Worm (Caenorhabditis elegans) whole organism, L4/young adult: ENCODE measurements around the gene cest-2.2.

Source experiments
- dao-5 ChIP-seq: sonication (generic microtip); optimal IDR thresholded peaks from 2 replicates; lab custom pipeline; 2016; ENCODE audit warnings: missing genotype, missing genetic modification characterization, moderate library complexity, missing compliant biosample characterization
- him-1 ChIP-seq: sonication (generic microtip); optimal IDR thresholded peaks from 2 replicates; lab custom pipeline; 2016; ENCODE audit warnings: missing genotype, missing genetic modification reagents, missing genetic modification characterization, missing compliant biosample characterization

- TF ChIP-seq him-1 (tag; lab: Kevin White, UChicago) = no peak
- TF ChIP-seq dao-5 = no peak
Observed at ce11 chrV:14176572-14176971, 1.4 kb upstream of the cest-2.2 start.
